Fruit fly (Drosophila melanogaster): ENCODE results near the gene obst-E.

Gene obst-E

DNA sequence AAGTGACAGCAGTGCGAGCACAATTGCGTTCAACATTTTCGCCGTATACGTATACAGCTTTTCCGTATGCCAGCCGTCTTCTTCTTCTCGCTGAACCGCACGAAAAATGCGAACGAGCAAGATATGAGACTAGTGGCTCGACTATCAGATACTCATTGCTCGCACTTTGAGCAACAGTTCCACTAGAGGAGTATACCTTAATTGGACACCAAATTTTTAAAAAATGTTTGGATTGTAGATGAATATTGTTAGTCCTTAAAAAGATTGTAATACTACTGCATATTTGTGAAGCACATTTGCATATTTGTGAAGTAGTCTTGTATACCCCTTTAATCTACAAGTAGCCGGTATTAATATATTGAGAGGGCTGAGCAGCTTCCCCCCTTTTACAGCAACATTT is 12.2 kb upstream of the obst-E start:
- peak; percentile 16 for TF ChIP-seq gl (tag; optimal IDR thresholded peaks at IDR 0.05)
- no peak for TF ChIP-seq CG34367 (tag; optimal IDR thresholded peaks at IDR 0.05)
- peak; percentile 29 for TF ChIP-seq CG9948 (tag; optimal IDR thresholded peaks at IDR 0.05)
- peak; percentile 24 for TF ChIP-seq CG15710 (tag; optimal IDR thresholded peaks at IDR 0.05)
- TF ChIP-seq CG17806 (tag; optimal IDR thresholded peaks at IDR 0.05) = peak; percentile 46
- no peak for TF ChIP-seq Pif1B (GFP tag; optimal IDR thresholded peaks at IDR 0.05)
- TF ChIP-seq CG13204 (GFP tag; optimal IDR thresholded peaks at IDR 0.05) = no peak
- no peak for TF ChIP-seq EcR (GFP tag; optimal IDR thresholded peaks at IDR 0.05)
- TF ChIP-seq fd96Ca (GFP tag; IDR thresholded peaks at IDR 0.05) = no peak
- no peak for TF ChIP-seq Snoo (tag; optimal IDR thresholded peaks at IDR 0.05)
- no peak for TF ChIP-seq Ets98B (GFP tag; IDR thresholded peaks at IDR 0.05)
- 0 out of 2 replicates have a peak, but pooled peaks have one; percentile 12 for TF ChIP-seq CG12605 (GFP tag; IDR thresholded peaks at IDR 0.05)
- TF ChIP-seq CG32121 (GFP tag; IDR thresholded peaks at IDR 0.05) = no peak
- peak; percentile 28 for TF ChIP-seq CG8301 (tag; optimal IDR thresholded peaks at IDR 0.05)
- peak; percentile 37 for TF ChIP-seq Pif1A (GFP tag; optimal IDR thresholded peaks at IDR 0.05)
- peak; percentile 38 for TF ChIP-seq CG8159 (tag; optimal IDR thresholded peaks at IDR 0.05)
- TF ChIP-seq D1 (tag; optimal IDR thresholded peaks at IDR 0.05) = no peak
- TF ChIP-seq CG14655 (GFP tag; optimal IDR thresholded peaks at IDR 0.05) = peak; percentile 47
- TF ChIP-seq CG4496 (GFP tag; IDR thresholded peaks at IDR 0.05) = no peak
- TF ChIP-seq CG10348 (GFP tag; IDR thresholded peaks at IDR 0.05) = no peak
- TF ChIP-seq rn (GFP tag; IDR thresholded peaks at IDR 0.05) = no peak

DNA sequence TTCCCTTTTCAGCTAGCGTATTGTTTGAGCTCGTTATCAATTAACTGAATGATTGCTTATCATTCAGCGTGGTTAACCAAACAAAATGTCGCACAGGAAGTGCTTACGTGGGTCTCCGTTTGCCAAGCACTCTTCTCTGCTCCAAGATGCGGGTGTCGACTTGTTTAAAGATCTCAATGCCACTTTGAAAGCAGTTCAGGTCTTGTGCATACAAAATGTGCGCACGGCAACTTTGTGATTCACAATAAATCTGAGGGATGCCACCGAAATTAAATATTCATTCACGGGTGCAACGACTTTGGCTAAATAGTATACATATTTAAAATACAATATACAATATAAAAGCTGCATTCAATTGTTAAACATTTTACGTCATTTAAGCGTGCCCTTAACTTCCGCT is 6.3 kb upstream of the obst-E start:
- TF ChIP-seq CG13204 (GFP tag; optimal IDR thresholded peaks at IDR 0.05) = no peak
- no peak for TF ChIP-seq CG8301 (tag; optimal IDR thresholded peaks at IDR 0.05)
- no peak for TF ChIP-seq CG14655 (GFP tag; optimal IDR thresholded peaks at IDR 0.05)
- no peak for TF ChIP-seq CG32121 (GFP tag; IDR thresholded peaks at IDR 0.05)
- TF ChIP-seq CG15710 (tag; optimal IDR thresholded peaks at IDR 0.05) = no peak
- TF ChIP-seq gl (tag; optimal IDR thresholded peaks at IDR 0.05) = no peak
- no peak for TF ChIP-seq CG34367 (tag; optimal IDR thresholded peaks at IDR 0.05)
- TF ChIP-seq CG10348 (GFP tag; IDR thresholded peaks at IDR 0.05) = no peak
- TF ChIP-seq Snoo (tag; optimal IDR thresholded peaks at IDR 0.05) = no peak

DNA sequence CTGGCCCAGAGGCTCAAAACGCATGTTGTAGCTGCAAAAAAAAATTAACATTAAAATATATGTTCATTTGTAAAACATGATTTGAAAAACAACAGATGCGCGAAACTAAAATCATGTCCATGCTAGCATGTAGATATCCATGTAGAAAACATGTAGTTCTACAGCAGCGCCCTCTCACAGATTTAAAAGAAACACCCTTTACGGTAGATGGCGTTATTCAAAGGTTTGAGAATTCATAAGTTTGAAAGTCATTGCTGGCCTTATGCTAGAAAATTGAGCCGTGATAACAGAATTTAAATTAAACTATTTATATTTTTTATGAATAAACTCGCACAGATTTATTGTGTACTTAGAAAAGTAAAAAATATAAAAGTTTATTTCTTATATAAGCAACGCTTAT is 5.2 kb upstream of the obst-E start:
- TF ChIP-seq D1 (tag; optimal IDR thresholded peaks at IDR 0.05) (peak; percentile 78), Pif1B (GFP tag; optimal IDR thresholded peaks at IDR 0.05) (no peak)

DNA sequence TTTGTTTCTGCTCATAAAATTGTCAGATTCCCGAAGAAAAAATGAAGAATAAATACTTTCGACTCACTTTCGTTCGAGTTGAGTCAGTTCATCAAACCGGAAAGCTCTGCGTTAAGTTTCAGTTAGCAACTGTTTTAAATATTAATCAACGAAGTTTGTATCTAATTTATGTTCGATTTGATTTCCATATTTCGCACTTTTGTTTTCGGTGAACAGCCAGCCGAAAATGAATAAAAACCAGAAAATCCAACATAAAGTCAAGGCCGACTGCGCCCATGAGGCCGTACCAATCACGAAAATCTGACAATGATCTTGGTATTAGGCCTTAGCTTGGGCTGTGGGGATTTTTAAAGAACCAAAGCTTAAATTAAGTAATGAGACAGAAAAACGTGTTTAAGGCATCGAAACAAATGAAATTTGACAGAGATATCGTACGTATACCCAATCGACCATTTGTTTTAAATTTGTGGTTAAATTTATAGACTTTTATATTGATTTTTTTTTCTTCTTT is 611 bp upstream of the obst-E start:
- no peak for TF ChIP-seq CG9948 (tag; optimal IDR thresholded peaks at IDR 0.05)
- TF ChIP-seq gl (tag; optimal IDR thresholded peaks at IDR 0.05) = no peak
- no peak for TF ChIP-seq CG8301 (tag; optimal IDR thresholded peaks at IDR 0.05)
- TF ChIP-seq CG32121 (GFP tag; IDR thresholded peaks at IDR 0.05) = no peak
- TF ChIP-seq Snoo (tag; optimal IDR thresholded peaks at IDR 0.05) = no peak
- no peak for TF ChIP-seq CG34367 (tag; optimal IDR thresholded peaks at IDR 0.05)
- no peak for TF ChIP-seq EcR (GFP tag; optimal IDR thresholded peaks at IDR 0.05)
- no peak for TF ChIP-seq CG14655 (GFP tag; optimal IDR thresholded peaks at IDR 0.05)
- TF ChIP-seq CG8159 (tag; optimal IDR thresholded peaks at IDR 0.05) = no peak
- no peak for TF ChIP-seq Ets98B (GFP tag; IDR thresholded peaks at IDR 0.05)
- no peak for TF ChIP-seq CG13204 (GFP tag; optimal IDR thresholded peaks at IDR 0.05)

DNA sequence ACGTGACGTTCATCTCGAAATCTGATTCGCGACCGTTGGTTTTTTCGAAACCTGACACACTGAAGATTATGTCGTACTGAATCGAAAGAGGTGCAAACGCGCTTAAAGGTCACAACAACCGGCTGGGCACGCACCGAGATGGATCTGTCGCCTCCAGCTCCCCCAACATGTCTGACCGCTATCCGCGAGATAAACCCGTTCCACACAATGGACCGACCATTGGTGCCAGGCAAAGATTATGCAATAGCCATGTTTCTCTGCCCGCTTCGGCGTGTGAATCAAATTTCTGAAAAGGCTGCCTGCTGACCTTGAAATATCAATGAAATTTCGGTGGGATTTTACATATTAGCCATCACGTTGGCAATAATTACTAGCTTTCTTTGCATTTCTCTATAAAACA is 803 bp downstream of the obst-E start:
- TF ChIP-seq rn (GFP tag; IDR thresholded peaks at IDR 0.05) (no peak), EcR (GFP tag; optimal IDR thresholded peaks at IDR 0.05) (peak; percentile 76)

DNA sequence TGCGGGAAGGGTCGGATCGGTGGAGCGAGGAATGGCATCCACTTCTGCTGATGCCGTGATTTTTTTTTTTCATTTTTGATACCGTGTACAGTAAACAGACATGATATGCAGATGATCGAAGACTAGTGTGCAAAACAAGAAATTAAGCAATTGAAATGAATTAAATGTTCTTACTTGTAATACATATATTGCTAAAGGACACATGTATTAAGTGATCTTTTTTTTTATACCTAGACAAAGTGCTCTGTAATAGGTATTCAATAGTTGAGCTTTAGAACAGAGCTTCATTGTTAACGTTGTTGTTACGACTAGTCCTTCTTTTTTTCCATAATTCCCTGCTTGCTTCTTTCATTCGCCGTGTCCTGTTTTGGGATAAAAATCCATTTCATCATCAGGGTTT is 14.5 kb downstream of the obst-E start:
- TF ChIP-seq gl (tag; optimal IDR thresholded peaks at IDR 0.05) = peak; percentile 36
- TF ChIP-seq CG8301 (tag; optimal IDR thresholded peaks at IDR 0.05) = no peak
- TF ChIP-seq D1 (tag; optimal IDR thresholded peaks at IDR 0.05) = peak; percentile 31
- TF ChIP-seq CG4496 (GFP tag; IDR thresholded peaks at IDR 0.05) = no peak
- TF ChIP-seq CG34367 (tag; optimal IDR thresholded peaks at IDR 0.05) = peak; percentile 67
- peak; percentile 62 for TF ChIP-seq CG9948 (tag; optimal IDR thresholded peaks at IDR 0.05)
- no peak for TF ChIP-seq fd96Ca (GFP tag; IDR thresholded peaks at IDR 0.05)
- no peak for TF ChIP-seq Ets98B (GFP tag; IDR thresholded peaks at IDR 0.05)
- TF ChIP-seq CG17806 (tag; optimal IDR thresholded peaks at IDR 0.05) = peak; percentile 74
- TF ChIP-seq Pif1B (GFP tag; optimal IDR thresholded peaks at IDR 0.05) = peak; percentile 53
- peak; percentile 75 for TF ChIP-seq CG15710 (tag; optimal IDR thresholded peaks at IDR 0.05)
- peak; percentile 82 for TF ChIP-seq CG8159 (tag; optimal IDR thresholded peaks at IDR 0.05)
- TF ChIP-seq Pif1A (GFP tag; optimal IDR thresholded peaks at IDR 0.05) = peak; percentile 13
- peak; percentile 11 for TF ChIP-seq Snoo (tag; optimal IDR thresholded peaks at IDR 0.05)

DNA sequence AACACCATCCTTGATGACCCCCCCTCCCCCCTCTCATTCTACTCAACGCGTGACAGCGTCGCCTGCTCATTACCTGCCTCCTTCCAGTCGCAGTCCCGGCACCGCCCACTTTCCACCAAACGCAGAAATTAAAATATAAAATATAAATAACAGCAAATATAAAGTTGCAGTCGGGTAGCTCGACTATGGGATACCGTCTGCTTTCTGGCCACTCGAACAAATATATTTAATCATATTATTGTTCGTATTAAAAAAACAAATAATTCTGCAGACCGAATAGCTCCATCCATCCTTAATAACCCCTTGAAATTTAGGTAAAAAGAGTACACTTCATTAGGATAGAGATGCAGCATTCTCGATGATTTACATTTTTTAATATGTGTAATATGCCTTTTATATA is 17.8 kb downstream of the obst-E start:
- no peak for TF ChIP-seq EcR (GFP tag; optimal IDR thresholded peaks at IDR 0.05)
- TF ChIP-seq Pif1A (GFP tag; optimal IDR thresholded peaks at IDR 0.05) = no peak
- peak; percentile 8 for TF ChIP-seq CG17806 (tag; optimal IDR thresholded peaks at IDR 0.05)
- no peak for TF ChIP-seq gl (tag; optimal IDR thresholded peaks at IDR 0.05)
- TF ChIP-seq CG14655 (GFP tag; optimal IDR thresholded peaks at IDR 0.05) = no peak
- no peak for TF ChIP-seq D1 (tag; optimal IDR thresholded peaks at IDR 0.05)
- no peak for TF ChIP-seq fd96Ca (GFP tag; IDR thresholded peaks at IDR 0.05)
- no peak for TF ChIP-seq CG10348 (GFP tag; IDR thresholded peaks at IDR 0.05)
- TF ChIP-seq CG32121 (GFP tag; IDR thresholded peaks at IDR 0.05) = no peak
- TF ChIP-seq CG9948 (tag; optimal IDR thresholded peaks at IDR 0.05) = no peak
- TF ChIP-seq CG8159 (tag; optimal IDR thresholded peaks at IDR 0.05) = peak; percentile 33
- TF ChIP-seq Pif1B (GFP tag; optimal IDR thresholded peaks at IDR 0.05) = no peak
- no peak for TF ChIP-seq CG13204 (GFP tag; optimal IDR thresholded peaks at IDR 0.05)
